Worm (Caenorhabditis elegans) whole organism, L2 larva: ENCODE data around the gene plpr-1.
A peak's percentile ranks its signal among the peaks of the same experiment; 100 is the strongest.

Experiments
- alr-1 ChIP-seq: fragments of 150-350 bp; optimal IDR thresholded peaks from 2 replicates; lab custom pipeline; 2014; ENCODE audit warnings: missing biosample characterization, missing genetic modification characterization
- ama-1 ChIP-seq: fragments of 150-350 bp; optimal IDR thresholded peaks from 2 replicates; lab custom pipeline; 2018; ENCODE audit warnings: inconsistent platforms
- dmd-4 ChIP-seq: sonication (generic microtip); optimal IDR thresholded peaks from 2 replicates; lab custom pipeline; 2017; ENCODE audit warnings: missing biosample characterization, missing genetic modification characterization
- egl-27 ChIP-seq: sonication (generic microtip); optimal IDR thresholded peaks from 3 replicates; lab custom pipeline; 2017; ENCODE audit warnings: missing biosample characterization, missing genetic modification reagents, missing genetic modification characterization
- elt-1 ChIP-seq: fragments of 150-350 bp; optimal IDR thresholded peaks from 2 replicates; lab custom pipeline; 2014; ENCODE audit warnings: missing biosample characterization, missing genetic modification characterization
- lin-13 ChIP-seq: fragments of 150-350 bp; optimal IDR thresholded peaks from 2 replicates; lab custom pipeline; 2014; ENCODE audit warnings: missing biosample characterization, missing genetic modification reagents, missing genetic modification characterization
- lsy-2 ChIP-seq, 2 experiments: fragments of 150-350 bp in 1 of 2; sonication (generic microtip) in 1 of 2; optimal IDR thresholded peaks; 2 replicates each; lab custom pipeline; 2014 to 2017; ENCODE audit warnings: missing biosample characterization in 2 of 2, missing genetic modification characterization in 2 of 2
- nhr-237 ChIP-seq: fragments of 150-350 bp; optimal IDR thresholded peaks from 2 replicates; lab custom pipeline; 2014; ENCODE audit warnings: missing biosample characterization, missing genetic modification characterization
- snpc-4 ChIP-seq: fragments of 150-350 bp; optimal IDR thresholded peaks from 2 replicates; lab custom pipeline; 2014; ENCODE audit warnings: missing biosample characterization, missing genetic modification characterization
- unc-62 ChIP-seq: fragments of 150-350 bp; optimal IDR thresholded peaks from 2 replicates; lab custom pipeline; 2014; ENCODE audit warnings: missing biosample characterization, missing genetic modification reagents, missing genetic modification characterization

DNA sequence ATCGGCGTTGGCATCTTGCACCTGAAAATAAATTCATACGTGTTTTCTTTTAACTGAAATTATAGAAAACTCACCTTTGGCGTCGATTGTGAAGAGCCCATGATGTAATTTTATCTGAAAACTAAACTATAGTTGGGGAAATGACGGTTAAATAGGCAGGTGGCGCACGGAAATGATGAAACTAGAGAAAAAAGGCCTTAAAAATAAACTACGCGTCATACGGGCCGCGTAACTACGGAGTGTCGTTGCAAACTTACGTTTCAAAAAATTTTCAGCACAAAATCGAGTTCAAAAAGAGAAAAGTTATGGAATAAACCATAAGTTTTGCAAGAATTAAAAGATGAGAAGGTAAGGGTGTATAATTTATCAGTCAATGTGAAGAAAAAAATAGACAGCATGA is 14.2 kb downstream of the plpr-1 start, which contains the start of gene cchl-1:
- TF ChIP-seq lin-13 (GFP tag; lab: Kevin White, UChicago) (no peak), ama-1 (lab: Kevin White, UChicago) (peak; percentile 48), snpc-4 (tag; lab: Kevin White, UChicago) (no peak), elt-1 (no peak), nhr-237 (tag; lab: Kevin White, UChicago) (no peak), dmd-4 (tag; lab: Kevin White, UChicago) (no peak), lsy-2 (tag; optimal IDR thresholded peaks at IDR 0.05; lab: Kevin White, UChicago) (peak in 1 of 2 experiments; percentile 26), unc-62 (GFP tag; lab: Kevin White, UChicago) (no peak), egl-27 (tag; lab: Kevin White, UChicago) (no peak), alr-1 (tag; lab: Kevin White, UChicago) (no peak)
